Fruit fly (Drosophila melanogaster): ENCODE data around the gene Fas2.
A peak's percentile ranks its signal among the peaks of the same experiment; 100 is the strongest.

Fas2 gene

dm6 chrX:4205346-4206178 is at the start of gene Fas2:
Gene Fas2 (minus strand): TSS chrX:4206093.
- TF ChIP-seq Dfd (GFP tag; optimal IDR thresholded peaks at IDR 0.05): no peak
- no peak for TF ChIP-seq sage (GFP tag; optimal IDR thresholded peaks at IDR 0.05)
- TF ChIP-seq lola (GFP tag; optimal IDR thresholded peaks at IDR 0.05): no peak
- no peak for TF ChIP-seq dmrt93B (GFP tag; optimal IDR thresholded peaks at IDR 0.05)
- peak; percentile 54 for TF ChIP-seq Sp1 (GFP tag; optimal IDR thresholded peaks at IDR 0.05)
- peak; percentile 7 for TF ChIP-seq HLH106 (tag; optimal IDR thresholded peaks at IDR 0.05)
- TF ChIP-seq psq (GFP tag; optimal IDR thresholded peaks at IDR 0.05): no peak
- TF ChIP-seq N (GFP tag; optimal IDR thresholded peaks at IDR 0.05): no peak
- TF ChIP-seq brk (GFP tag; optimal IDR thresholded peaks at IDR 0.05): no peak
- peak; percentile 46 for TF ChIP-seq Hnf4 (GFP tag; optimal IDR thresholded peaks at IDR 0.05)
- no peak for TF ChIP-seq pan (optimal IDR thresholded peaks at IDR 0.05)
- TF ChIP-seq tai (GFP tag; optimal IDR thresholded peaks at IDR 0.05): peak; percentile 29
- peak; percentile 1 for TF ChIP-seq CrebA (GFP tag; optimal IDR thresholded peaks at IDR 0.05; ENCODE audit: borderline replicate concordance)
- TF ChIP-seq br (GFP tag; optimal IDR thresholded peaks at IDR 0.05): peak; percentile 60
- no peak for TF ChIP-seq Myc (optimal IDR thresholded peaks at IDR 0.05)
- no peak for TF ChIP-seq sv (GFP tag; optimal IDR thresholded peaks at IDR 0.05)
- TF ChIP-seq Dif (GFP tag; optimal IDR thresholded peaks at IDR 0.05; ENCODE audit: partially characterized antibody): peak; percentile 85
- peak; percentile 35 for TF ChIP-seq OdsH (GFP tag; optimal IDR thresholded peaks at IDR 0.05)
- no peak for TF ChIP-seq dsf (GFP tag; optimal IDR thresholded peaks at IDR 0.05; ENCODE audit: borderline replicate concordance)
- TF ChIP-seq ey (GFP tag; optimal IDR thresholded peaks at IDR 0.05): peak; percentile 28
- peak; percentile 81 for TF ChIP-seq Hr83 (GFP tag; optimal IDR thresholded peaks at IDR 0.05; ENCODE audit: poor library complexity, severe bottlenecking)
- TF ChIP-seq Hr78 (GFP tag; optimal IDR thresholded peaks at IDR 0.05): no peak
- TF ChIP-seq Rel (GFP tag; optimal IDR thresholded peaks at IDR 0.05): peak; percentile 34
- TF ChIP-seq Rel (tag; optimal IDR thresholded peaks at IDR 0.05): peak; percentile 40
- TF ChIP-seq Abd-B (GFP tag; optimal IDR thresholded peaks at IDR 0.05): no peak
- no peak for TF ChIP-seq usp (GFP tag; optimal IDR thresholded peaks at IDR 0.05)
- TF ChIP-seq GATAd (GFP tag; optimal IDR thresholded peaks at IDR 0.05): no peak
- peak in 1 of 2 experiments; percentile 61 for TF ChIP-seq foxo (GFP tag; optimal IDR thresholded peaks at IDR 0.05)
- TF ChIP-seq rgr (GFP tag; optimal IDR thresholded peaks at IDR 0.05): peak; percentile 80
- TF ChIP-seq jim (GFP tag; optimal IDR thresholded peaks at IDR 0.05): peak; percentile 6
- peak; percentile 91 for TF ChIP-seq Vsx2 (GFP tag; optimal IDR thresholded peaks at IDR 0.05; ENCODE audit: partially characterized antibody)
- TF ChIP-seq h (GFP tag; optimal IDR thresholded peaks at IDR 0.05): peak; percentile 70
- no peak for TF ChIP-seq woc (GFP tag; optimal IDR thresholded peaks at IDR 0.05)
- TF ChIP-seq fru (GFP tag; optimal IDR thresholded peaks at IDR 0.05): peak; percentile 67
- peak; percentile 16 for TF ChIP-seq CG32264 (GFP tag; optimal IDR thresholded peaks at IDR 0.05)
- peak in 1 of 2 experiments; percentile 54 for TF ChIP-seq dl (GFP tag; optimal IDR thresholded peaks at IDR 0.05; ENCODE audit: insufficient read depth in 1 of 2, partially characterized antibody in 2 of 2)
- peak; percentile 2 for TF ChIP-seq CG9705 (GFP tag; optimal IDR thresholded peaks at IDR 0.05)
- no peak for TF ChIP-seq Mio (GFP tag; optimal IDR thresholded peaks at IDR 0.05)
- no peak for TF ChIP-seq Jra (GFP tag; optimal IDR thresholded peaks at IDR 0.05)

- TF ChIP-seq dsf (GFP tag; optimal IDR thresholded peaks at IDR 0.05; ENCODE audit: borderline replicate concordance) (no peak), br (GFP tag; optimal IDR thresholded peaks at IDR 0.05) (no peak), Vsx2 (GFP tag; optimal IDR thresholded peaks at IDR 0.05; ENCODE audit: partially characterized antibody) (no peak), Jra (GFP tag; optimal IDR thresholded peaks at IDR 0.05) (no peak), sage (GFP tag; optimal IDR thresholded peaks at IDR 0.05) (no peak), jim (GFP tag; optimal IDR thresholded peaks at IDR 0.05) (no peak), Hnf4 (GFP tag; optimal IDR thresholded peaks at IDR 0.05) (no peak), dmrt93B (GFP tag; optimal IDR thresholded peaks at IDR 0.05) (no peak), woc (GFP tag; optimal IDR thresholded peaks at IDR 0.05) (no peak), h (GFP tag; optimal IDR thresholded peaks at IDR 0.05) (no peak), Mio (GFP tag; optimal IDR thresholded peaks at IDR 0.05) (no peak), tai (GFP tag; optimal IDR thresholded peaks at IDR 0.05) (no peak), CG9705 (GFP tag; optimal IDR thresholded peaks at IDR 0.05) (no peak)
Measured at dm6 chrX:4252690-4253089, 46.8 kb upstream of the Fas2 start, which contains the start of gene CG15576. Gene CG15576 (minus strand): TSS chrX:4252790.

Data from whole organism, wandering third instar larva.